Fruit fly (Drosophila melanogaster) whole organism, embryonic: ENCODE measurements around the gene Mdh1.
A peak's percentile ranks its signal among the peaks of the same experiment; 100 is the strongest.

ENCODE experiments used
- Ada2b ChIP-seq: fragments of 200-800 bp; sonication (Bioruptor generic); IDR thresholded peaks from 2 replicates; pipeline ENCODE4 v1.3.6; 2022; ENCODE audit warnings: missing biosample characterization, missing genetic modification characterization
- BEAF-32 ChIP-seq: fragments of 200-800 bp; sonication (Bioruptor generic); optimal IDR thresholded peaks from 3 replicates; lab custom pipeline; 2017; ENCODE audit warnings: missing biosample characterization, missing genetic modification characterization, mild to moderate bottlenecking, moderate library complexity, missing genetic modification reagents
- CG10462 ChIP-seq: fragments of 200-800 bp; sonication (Bioruptor generic); optimal IDR thresholded peaks from 2 replicates; lab custom pipeline; 2016; ENCODE audit warnings: missing biosample characterization, missing genetic modification characterization
- CG12219 ChIP-seq: fragments of 200-800 bp; sonication (Bioruptor generic); optimal IDR thresholded peaks from 3 replicates; lab custom pipeline; 2018; ENCODE audit warnings: missing biosample characterization, mild to moderate bottlenecking, missing genetic modification characterization
- CG14441 ChIP-seq: fragments of 200-800 bp; sonication (Bioruptor generic); IDR thresholded peaks from 2 replicates; pipeline ENCODE4 v1.3.6; 2022; ENCODE audit warnings: missing biosample characterization, missing genetic modification characterization
- CG15073 ChIP-seq: fragments of 200-800 bp; sonication (Bioruptor generic); optimal IDR thresholded peaks from 2 replicates; lab custom pipeline; 2016; ENCODE audit warnings: missing biosample characterization, missing genetic modification characterization
- CG15514 ChIP-seq: fragments of 200-800 bp; sonication (Bioruptor generic); optimal IDR thresholded peaks from 3 replicates; lab custom pipeline; 2017; ENCODE audit warnings: missing biosample characterization, missing genetic modification characterization, mild to moderate bottlenecking, moderate library complexity, missing genetic modification reagents
- CG16813 ChIP-seq: fragments of 200-800 bp; sonication (Bioruptor generic); IDR thresholded peaks from 3 replicates; pipeline ENCODE4 v1.3.6; 2022; ENCODE audit warnings: missing biosample characterization, missing genetic modification characterization; ENCODE audit not compliant: partially characterized antibody
- CG7357 ChIP-seq: fragments of 200-800 bp; sonication (Bioruptor generic); IDR thresholded peaks from 3 replicates; pipeline ENCODE4 v1.3.6; 2022; ENCODE audit warnings: missing biosample characterization, missing genetic modification characterization
- CG7745 ChIP-seq: fragments of 200-800 bp; sonication (Bioruptor generic); optimal IDR thresholded peaks from 2 replicates; lab custom pipeline; 2018; ENCODE audit warnings: missing biosample characterization, mild to moderate bottlenecking, missing genetic modification characterization, moderate library complexity
- CG7987 ChIP-seq: fragments of 200-800 bp; sonication (Bioruptor generic); optimal IDR thresholded peaks from 2 replicates; lab custom pipeline; 2018; ENCODE audit warnings: missing biosample characterization, mild to moderate bottlenecking, missing genetic modification characterization, moderate library complexity
- CG8281 ChIP-seq: fragments of 200-800 bp; sonication (Bioruptor generic); optimal IDR thresholded peaks from 2 replicates; lab custom pipeline; 2018; ENCODE audit warnings: missing biosample characterization, mild to moderate bottlenecking, missing genetic modification characterization, moderate library complexity
- CG8765 ChIP-seq: fragments of 200-800 bp; sonication (Bioruptor generic); IDR thresholded peaks from 2 replicates; pipeline ENCODE4 v1.3.6; 2022; ENCODE audit warnings: missing biosample characterization, missing genetic modification characterization
- Chrac-16 ChIP-seq: fragments of 200-800 bp; sonication (Bioruptor generic); optimal IDR thresholded peaks from 3 replicates; lab custom pipeline; 2016; ENCODE audit warnings: missing biosample characterization, missing genetic modification characterization
- CkIIα-i1 ChIP-seq: fragments of 200-800 bp; sonication (Bioruptor generic); IDR thresholded peaks from 2 replicates; pipeline ENCODE4 v1.3.6; 2022; ENCODE audit warnings: missing biosample characterization, missing genetic modification characterization
- CrebB ChIP-seq: fragments of 200-800 bp; sonication (Bioruptor generic); optimal IDR thresholded peaks from 3 replicates; lab custom pipeline; 2018; ENCODE audit warnings: missing biosample characterization, mild to moderate bottlenecking, missing genetic modification characterization
- Deaf1 ChIP-seq: fragments of 200-800 bp; optimal IDR thresholded peaks from 3 replicates; lab custom pipeline; 2019; ENCODE audit warnings: missing biosample characterization, mild to moderate bottlenecking, missing genetic modification characterization, moderate library complexity
- Doc3 ChIP-seq: fragments of 200-800 bp; sonication (Bioruptor generic); IDR thresholded peaks from 3 replicates; pipeline ENCODE4 v1.3.6; 2022; ENCODE audit warnings: missing biosample characterization, missing genetic modification characterization; ENCODE audit not compliant: partially characterized antibody
- HmgD ChIP-seq: fragments of 200-800 bp; sonication (Bioruptor generic); optimal IDR thresholded peaks from 3 replicates; lab custom pipeline; 2016; ENCODE audit warnings: missing biosample characterization, missing genetic modification characterization
- Hmx ChIP-seq: fragments of 200-800 bp; sonication (Bioruptor generic); optimal IDR thresholded peaks from 2 replicates; lab custom pipeline; 2016; ENCODE audit warnings: missing biosample characterization, missing genetic modification characterization
- MTF-1 ChIP-seq: fragments of 200-800 bp; sonication (Bioruptor generic); optimal IDR thresholded peaks from 2 replicates; lab custom pipeline; 2018; ENCODE audit warnings: missing biosample characterization, mild to moderate bottlenecking, missing genetic modification characterization, borderline replicate concordance
- Med ChIP-seq: fragments of 200-800 bp; sonication (Bioruptor generic); peaks from one replicate; lab custom pipeline; 2016; ENCODE audit warnings: missing biosample characterization, missing genetic modification characterization, mild to moderate bottlenecking, inconsistent platforms, moderate library complexity
- Meics ChIP-seq: fragments of 200-800 bp; sonication (Bioruptor generic); optimal IDR thresholded peaks from 2 replicates; lab custom pipeline; 2017; ENCODE audit warnings: missing biosample characterization, mild to moderate bottlenecking, missing genetic modification characterization
- NC2β ChIP-seq: fragments of 200-800 bp; sonication (Bioruptor generic); optimal IDR thresholded peaks from 2 replicates; lab custom pipeline; 2016; ENCODE audit warnings: missing biosample characterization, missing genetic modification characterization
- Side ChIP-seq: fragments of 200-800 bp; sonication (Bioruptor generic); optimal IDR thresholded peaks from 2 replicates; lab custom pipeline; 2016; ENCODE audit warnings: missing biosample characterization, missing genetic modification characterization
- Usf ChIP-seq: fragments of 200-800 bp; sonication (Bioruptor generic); optimal IDR thresholded peaks from 2 replicates; lab custom pipeline; 2017; ENCODE audit warnings: missing genotype, missing biosample characterization, missing genetic modification characterization
- ash1 ChIP-seq: fragments of 200-800 bp; sonication (Bioruptor generic); optimal IDR thresholded peaks from 2 replicates; lab custom pipeline; 2018; ENCODE audit warnings: missing biosample characterization, mild to moderate bottlenecking, missing genetic modification characterization
- caup ChIP-seq: fragments of 200-800 bp; sonication (Bioruptor generic); optimal IDR thresholded peaks from 3 replicates; lab custom pipeline; 2017; ENCODE audit warnings: missing biosample characterization, mild to moderate bottlenecking, missing genetic modification characterization, moderate library complexity; ENCODE audit not compliant: severe bottlenecking
- cg ChIP-seq: fragments of 200-800 bp; sonication (Bioruptor generic); optimal IDR thresholded peaks from 3 replicates; lab custom pipeline; 2019; ENCODE audit warnings: missing biosample characterization, mild to moderate bottlenecking, missing genetic modification characterization, moderate library complexity
- crol ChIP-seq: fragments of 200-800 bp; sonication (Bioruptor generic); IDR thresholded peaks from 2 replicates; pipeline ENCODE4 v1.3.6; 2022; ENCODE audit warnings: missing biosample characterization, missing genetic modification characterization
- dati ChIP-seq: fragments of 200-800 bp; sonication (Bioruptor generic); IDR thresholded peaks from 2 replicates; pipeline ENCODE4 v1.3.6; 2022; ENCODE audit warnings: missing biosample characterization, missing genetic modification characterization
- dmrt11E ChIP-seq: fragments of 200-800 bp; sonication (Bioruptor generic); optimal IDR thresholded peaks from 3 replicates; lab custom pipeline; 2018; ENCODE audit warnings: missing biosample characterization, mild to moderate bottlenecking, missing genetic modification characterization, moderate library complexity
- eve ChIP-seq, 2 experiments: fragments of >200 bp; optimal IDR thresholded peaks; 2 replicates each; lab custom pipeline; 2017; ENCODE audit warnings: missing biosample characterization in 2 of 2, missing genetic modification characterization in 2 of 2
- ftz-f1 ChIP-seq: fragments of 200-800 bp; sonication (Bioruptor generic); optimal IDR thresholded peaks from 2 replicates; lab custom pipeline; 2016; ENCODE audit warnings: missing biosample characterization, missing genetic modification characterization
- gcm ChIP-seq: fragments of 200-800 bp; sonication (Bioruptor generic); optimal IDR thresholded peaks from 2 replicates; lab custom pipeline; 2019; ENCODE audit warnings: missing biosample characterization, mild to moderate bottlenecking, missing genetic modification characterization, moderate library complexity
- ham ChIP-seq: fragments of 200-800 bp; sonication (Bioruptor generic); IDR thresholded peaks from 2 replicates; pipeline ENCODE4 v1.3.6; 2022; ENCODE audit warnings: missing biosample characterization, missing genetic modification characterization
- hbn ChIP-seq: fragments of 200-800 bp; sonication (Bioruptor generic); IDR thresholded peaks from 2 replicates; pipeline ENCODE4 v1.3.6; 2022; ENCODE audit warnings: missing biosample characterization, missing genetic modification characterization; ENCODE audit not compliant: partially characterized antibody
- inv ChIP-seq: fragments of 200-800 bp; sonication (Bioruptor generic); IDR thresholded peaks from 2 replicates; pipeline ENCODE4 v1.3.6; 2022; ENCODE audit warnings: missing biosample characterization, missing genetic modification characterization; ENCODE audit not compliant: partially characterized antibody
- jing ChIP-seq: fragments of 200-800 bp; sonication (Bioruptor generic); optimal IDR thresholded peaks from 2 replicates; lab custom pipeline; 2018; ENCODE audit warnings: missing biosample characterization, mild to moderate bottlenecking, missing genetic modification characterization
- knrl ChIP-seq: fragments of 200-800 bp; sonication (Bioruptor generic); IDR thresholded peaks from 3 replicates; pipeline ENCODE4 v1.3.6; 2022; ENCODE audit warnings: missing biosample characterization, missing genetic modification characterization; ENCODE audit not compliant: partially characterized antibody
- onecut ChIP-seq: fragments of 200-800 bp; sonication (Bioruptor generic); IDR thresholded peaks from 2 replicates; pipeline ENCODE4 v1.3.6; 2022; ENCODE audit warnings: missing biosample characterization, missing genetic modification characterization
- scrt ChIP-seq: fragments of 200-800 bp; sonication (Bioruptor generic); optimal IDR thresholded peaks from 2 replicates; lab custom pipeline; 2018; ENCODE audit warnings: missing biosample characterization, mild to moderate bottlenecking, missing genetic modification characterization, moderate library complexity
- sens-2 ChIP-seq: fragments of 200-800 bp; sonication (Bioruptor generic); IDR thresholded peaks from 2 replicates; pipeline ENCODE4 v1.3.6; 2022; ENCODE audit warnings: missing biosample characterization, missing genetic modification characterization
- sim ChIP-seq: fragments of 200-800 bp; sonication (Bioruptor generic); IDR thresholded peaks from 2 replicates; pipeline ENCODE4 v1.3.6; 2022; ENCODE audit warnings: missing biosample characterization, missing genetic modification characterization
- slp2 ChIP-seq: fragments of 200-800 bp; sonication (Bioruptor generic); optimal IDR thresholded peaks from 2 replicates; lab custom pipeline; 2016; ENCODE audit warnings: missing biosample characterization, missing genetic modification characterization
- unc-4 ChIP-seq: fragments of 200-800 bp; sonication (Bioruptor generic); IDR thresholded peaks from 2 replicates; pipeline ENCODE4 v1.3.6; 2022; ENCODE audit warnings: missing biosample characterization, missing genetic modification characterization; ENCODE audit not compliant: partially characterized antibody
- unpg ChIP-seq: fragments of 200-800 bp; sonication (Bioruptor generic); optimal IDR thresholded peaks from 3 replicates; lab custom pipeline; 2018; ENCODE audit warnings: missing biosample characterization, mild to moderate bottlenecking, missing genetic modification characterization, moderate library complexity
- wdn ChIP-seq: fragments of 200-800 bp; sonication (Bioruptor generic); IDR thresholded peaks from 2 replicates; pipeline ENCODE4 v1.3.6; 2022; ENCODE audit warnings: missing biosample characterization, missing genetic modification characterization
- zen2 ChIP-seq: fragments of 200-800 bp; sonication (Bioruptor generic); IDR thresholded peaks from 3 replicates; pipeline ENCODE4 v1.3.6; 2022; ENCODE audit warnings: missing biosample characterization, missing genetic modification characterization; ENCODE audit not compliant: partially characterized antibody

Mdh1 gene

dm6 chr2L:10381890-10382450 lies 14.2 kb downstream of the Mdh1 start, which contains the start of gene CG5096 (continued):
- peak; percentile 47 for TF ChIP-seq slp2 (GFP tag; lab: Kevin White, UChicago)
- TF ChIP-seq BEAF-32 (GFP tag; lab: Kevin White, UChicago) = no peak
- TF ChIP-seq jing = peak; percentile 55
- TF ChIP-seq MTF-1 (GFP tag; lab: Kevin White, UChicago) = peak; percentile 60
- TF ChIP-seq cg (GFP tag; lab: Kevin White, UChicago) = no peak
- peak; percentile 75 for TF ChIP-seq CG7357 (GFP tag; lab: Robert Waterston, UW)
- TF ChIP-seq unpg (GFP tag; lab: Kevin White, UChicago) = peak; percentile 92
- TF ChIP-seq zen2 (GFP tag; lab: Robert Waterston, UW) = no peak
- TF ChIP-seq inv = no peak
- peak; percentile 83 for TF ChIP-seq Side (GFP tag; lab: Kevin White, UChicago)
- peak; percentile 89 for TF ChIP-seq CG12219 (GFP tag; lab: Kevin White, UChicago)
- TF ChIP-seq caup (GFP tag; lab: Kevin White, UChicago) = peak; percentile 93
- peak; percentile 72 for TF ChIP-seq CG8281
- TF ChIP-seq Doc3 = no peak
- TF ChIP-seq wdn (GFP tag; lab: Robert Waterston, UW) = peak; percentile 79
- peak; percentile 81 for TF ChIP-seq onecut (GFP tag; lab: Robert Waterston, UW)
- peak; percentile 58 for TF ChIP-seq Chrac-16 (GFP tag; lab: Kevin White, UChicago)
- no peak for TF ChIP-seq crol
- peak; percentile 80 for TF ChIP-seq CG7987 (GFP tag; lab: Kevin White, UChicago)
- no peak for TF ChIP-seq knrl
- peak in 1 of 2 experiments; percentile 78 for TF ChIP-seq eve (GFP tag; optimal IDR thresholded peaks at IDR 0.05; lab: Kevin White, UChicago)
- TF ChIP-seq CG14441 = peak; percentile 92
- peak; percentile 69 for TF ChIP-seq Hmx (GFP tag; lab: Kevin White, UChicago)
- peak; percentile 85 for TF ChIP-seq CG15514 (GFP tag; lab: Kevin White, UChicago)
- TF ChIP-seq CrebB (tag; lab: Kevin White, UChicago) = peak; percentile 89
- TF ChIP-seq scrt (GFP tag; lab: Kevin White, UChicago) = peak; percentile 90
- peak; percentile 52 for TF ChIP-seq CG10462 (GFP tag; lab: Kevin White, UChicago)
- peak; percentile 19 for TF ChIP-seq NC2β (GFP tag; lab: Kevin White, UChicago)
- TF ChIP-seq HmgD (GFP tag; lab: Kevin White, UChicago) = no peak
- TF ChIP-seq CG16813 (GFP tag; lab: Robert Waterston, UW) = no peak
- no peak for TF ChIP-seq hbn (GFP tag; lab: Robert Waterston, UW)
- no peak for TF ChIP-seq CG7745 (tag; lab: Kevin White, UChicago)
- TF ChIP-seq CG15073 (GFP tag; lab: Kevin White, UChicago) = peak; percentile 16
- TF ChIP-seq sim (GFP tag; lab: Robert Waterston, UW) = peak; percentile 70; the same call in 1 of the 2 replicates
- no peak; the same call in 1 of the 2 replicates for TF ChIP-seq CG8765 (GFP tag; lab: Robert Waterston, UW)
- TF ChIP-seq Med (GFP tag; lab: Kevin White, UChicago) = peak; percentile 97
- peak; percentile 55; the same call in 1 of the 2 replicates for TF ChIP-seq ham (GFP tag; lab: Robert Waterston, UW)
- TF ChIP-seq Deaf1 (tag; lab: Kevin White, UChicago) = peak; percentile 75
- TF ChIP-seq Ada2b (GFP tag; lab: Robert Waterston, UW) = peak; percentile 89
- TF ChIP-seq sens-2 (GFP tag; lab: Robert Waterston, UW) = no peak
- TF ChIP-seq CkIIα-i1 (GFP tag; lab: Robert Waterston, UW) = no peak
- TF ChIP-seq unc-4 (GFP tag; lab: Robert Waterston, UW) = no peak
- TF ChIP-seq Usf = peak; percentile 49
- peak; percentile 29 for TF ChIP-seq ftz-f1 (GFP tag; lab: Kevin White, UChicago)
- TF ChIP-seq dati (GFP tag; lab: Robert Waterston, UW) = peak; percentile 63; the same call in 1 of the 2 replicates
- peak; percentile 49 for TF ChIP-seq dmrt11E (tag; lab: Kevin White, UChicago)
- TF ChIP-seq gcm = peak; percentile 87
- peak; percentile 82 for TF ChIP-seq ash1 (GFP tag; lab: Kevin White, UChicago)
- peak; percentile 91 for TF ChIP-seq Meics (GFP tag; lab: Kevin White, UChicago)
